Fruit fly (Drosophila melanogaster) whole organism, prepupa: Measurements from ENCODE around the gene dl.
A peak's percentile ranks its signal among the peaks of the same experiment; 100 is the strongest.

Source experiments
- Blimp-1 ChIP-seq: fragments of 200-800 bp; sonication (Bioruptor generic); optimal IDR thresholded peaks from 3 replicates; lab custom pipeline; 2017; ENCODE audit warnings: missing biosample characterization, missing genetic modification characterization, mild to moderate bottlenecking, moderate library complexity, missing genetic modification reagents
- CG10669 ChIP-seq: fragments of 200-800 bp; sonication (Bioruptor generic); optimal IDR thresholded peaks from 3 replicates; lab custom pipeline; 2018; ENCODE audit warnings: missing biosample characterization, mild to moderate bottlenecking, missing genetic modification characterization, moderate library complexity
- CG11294 ChIP-seq: fragments of 200-800 bp; sonication (Bioruptor generic); IDR thresholded peaks from 2 replicates; pipeline ENCODE4 v1.3.6; 2022; ENCODE audit warnings: missing biosample characterization, missing genetic modification characterization
- CG15336 ChIP-seq: fragments of 200-800 bp; sonication (Bioruptor generic); IDR thresholded peaks from 2 replicates; pipeline ENCODE4 v1.3.6; 2022; ENCODE audit warnings: missing biosample characterization, missing genetic modification characterization
- CG32006 ChIP-seq: fragments of 200-800 bp; sonication (Bioruptor generic); optimal IDR thresholded peaks from 3 replicates; lab custom pipeline; 2017; ENCODE audit warnings: missing biosample characterization, mild to moderate bottlenecking, missing genetic modification characterization
- CG3919 ChIP-seq: fragments of 200-800 bp; sonication (Bioruptor generic); optimal IDR thresholded peaks from 3 replicates; lab custom pipeline; 2016; ENCODE audit warnings: missing biosample characterization, missing genetic modification characterization
- CG4318 ChIP-seq: fragments of 200-800 bp; sonication (Bioruptor generic); optimal IDR thresholded peaks from 3 replicates; lab custom pipeline; 2017; ENCODE audit warnings: missing biosample characterization, mild to moderate bottlenecking, missing genetic modification characterization
- CG6163 ChIP-seq: fragments of 200-800 bp; sonication (Bioruptor generic); IDR thresholded peaks from 3 replicates; pipeline ENCODE4 v1.3.6; 2022; ENCODE audit warnings: missing biosample characterization, missing genetic modification characterization
- CG6276 ChIP-seq: fragments of 200-800 bp; sonication (Bioruptor generic); optimal IDR thresholded peaks from 2 replicates; lab custom pipeline; 2017; ENCODE audit warnings: missing biosample characterization, mild to moderate bottlenecking, missing genetic modification characterization
- CG6792 ChIP-seq: fragments of 200-800 bp; sonication (Bioruptor generic); optimal IDR thresholded peaks from 3 replicates; lab custom pipeline; 2016; ENCODE audit warnings: missing biosample characterization, missing genetic modification characterization
- CG7368 ChIP-seq: fragments of 200-800 bp; sonication (Bioruptor generic); optimal IDR thresholded peaks from 3 replicates; lab custom pipeline; 2016; ENCODE audit warnings: missing biosample characterization, missing genetic modification characterization
- CG8119 ChIP-seq: fragments of 200-800 bp; sonication (Bioruptor generic); IDR thresholded peaks from 3 replicates; pipeline ENCODE4 v1.3.6; 2022; ENCODE audit warnings: missing biosample characterization, missing genetic modification characterization
- CG8319 ChIP-seq: fragments of 200-800 bp; sonication (Bioruptor generic); optimal IDR thresholded peaks from 3 replicates; lab custom pipeline; 2016; ENCODE audit warnings: missing biosample characterization, missing genetic modification characterization
- CG9139 ChIP-seq: fragments of 200-800 bp; sonication (Bioruptor generic); optimal IDR thresholded peaks from 3 replicates; lab custom pipeline; 2017; ENCODE audit warnings: missing biosample characterization, mild to moderate bottlenecking, missing genetic modification characterization
- Eip93F ChIP-seq: fragments of 200-800 bp; sonication (Bioruptor generic); optimal IDR thresholded peaks from 2 replicates; lab custom pipeline; 2016; ENCODE audit warnings: missing biosample characterization, mild to moderate bottlenecking, missing genetic modification characterization
- Ets21C ChIP-seq: fragments of 200-800 bp; sonication (Bioruptor generic); optimal IDR thresholded peaks from 3 replicates; lab custom pipeline; 2016; ENCODE audit warnings: missing biosample characterization, missing genetic modification characterization
- Ets96B ChIP-seq: fragments of 200-800 bp; optimal IDR thresholded peaks from 2 replicates; lab custom pipeline; 2019; ENCODE audit warnings: missing biosample characterization, mild to moderate bottlenecking, missing genetic modification characterization, moderate library complexity
- Met ChIP-seq: fragments of 200-800 bp; sonication (Bioruptor generic); optimal IDR thresholded peaks from 3 replicates; lab custom pipeline; 2016; ENCODE audit warnings: missing biosample characterization, missing genetic modification characterization
- OdsH ChIP-seq: fragments of 200-800 bp; sonication (Bioruptor generic); optimal IDR thresholded peaks from 3 replicates; lab custom pipeline; 2016; ENCODE audit warnings: missing biosample characterization, missing genetic modification characterization
- Sox14 ChIP-seq: fragments of 200-800 bp; sonication (Bioruptor generic); optimal IDR thresholded peaks from 3 replicates; lab custom pipeline; 2016; ENCODE audit warnings: missing biosample characterization, missing genetic modification characterization
- esn ChIP-seq: fragments of 200-800 bp; sonication (Bioruptor generic); optimal IDR thresholded peaks from 2 replicates; lab custom pipeline; 2016; ENCODE audit warnings: missing biosample characterization, mild to moderate bottlenecking, missing genetic modification characterization, moderate library complexity
- fkh ChIP-seq: fragments of 200-800 bp; sonication (Bioruptor generic); optimal IDR thresholded peaks from 3 replicates; lab custom pipeline; 2017; ENCODE audit warnings: missing biosample characterization, mild to moderate bottlenecking, missing genetic modification characterization, moderate library complexity
- net ChIP-seq: fragments of 200-800 bp; sonication (Bioruptor generic); optimal IDR thresholded peaks from 3 replicates; lab custom pipeline; 2016; ENCODE audit warnings: missing biosample characterization, missing genetic modification characterization
- svp ChIP-seq: fragments of 200-800 bp; sonication (Bioruptor generic); peaks from one replicate; lab custom pipeline; 2016; ENCODE audit warnings: missing biosample characterization, missing genetic modification characterization
- vri ChIP-seq: fragments of 200-800 bp; sonication (Bioruptor generic); optimal IDR thresholded peaks from 3 replicates; lab custom pipeline; 2016; ENCODE audit warnings: missing biosample characterization, mild to moderate bottlenecking, missing genetic modification characterization

dl gene

dm6 chr2L:17389104-17389503, 61.1 kb downstream of the dl start (continued):
- TF ChIP-seq Blimp-1 (GFP tag; lab: Kevin White, UChicago) (peak; percentile 46), CG6792 (no peak), CG15336 (no peak), OdsH (GFP tag; lab: Kevin White, UChicago) (no peak), Ets21C (GFP tag; lab: Kevin White, UChicago) (no peak), CG4318 (GFP tag; lab: Kevin White, UChicago) (no peak), svp (GFP tag; lab: Kevin White, UChicago) (peak; percentile 87), CG8319 (GFP tag; lab: Kevin White, UChicago) (no peak), CG6163 (GFP tag; lab: Robert Waterston, UW) (peak; percentile 81; the same call in 2 of the 3 replicates), CG10669 (GFP tag; lab: Kevin White, UChicago) (peak; percentile 38), net (peak; percentile 41), CG11294 (GFP tag; lab: Robert Waterston, UW) (no peak; the same call in 1 of the 2 replicates), CG6276 (peak; percentile 61), Ets96B (tag; lab: Kevin White, UChicago) (peak; percentile 45), Sox14 (GFP tag; lab: Kevin White, UChicago) (peak; percentile 33), CG7368 (GFP tag; lab: Kevin White, UChicago) (no peak), CG3919 (GFP tag; lab: Kevin White, UChicago) (peak; percentile 36), CG9139 (peak; percentile 65), CG8119 (GFP tag; lab: Robert Waterston, UW) (peak; percentile 56; the same call in 2 of the 3 replicates), Met (GFP tag; lab: Kevin White, UChicago) (no peak), Eip93F (GFP tag; lab: Kevin White, UChicago) (no peak), CG32006 (GFP tag; lab: Kevin White, UChicago) (peak; percentile 24)

- TF ChIP-seq OdsH (GFP tag; lab: Kevin White, UChicago) (no peak), vri (peak; percentile 64), fkh (GFP tag; lab: Kevin White, UChicago) (peak; percentile 72), esn (GFP tag; lab: Kevin White, UChicago) (peak; percentile 1)
Measured at dm6 chr2L:17387735-17388367, 62.3 kb downstream of the dl start.
